Worm (Caenorhabditis elegans) whole organism, midembryonic: ENCODE measurements around the gene irld-64.

Experiments used
- klf-2 ChIP-seq: fragments of 200-800 bp; sonication (Bioruptor generic); conservative IDR thresholded peaks from 2 replicates; pipeline ENCODE4 v1.3.6; 2022; ENCODE audit warnings: missing genetic modification reagents, missing genetic modification characterization, missing compliant biosample characterization
- ztf-23 ChIP-seq: fragments of 200-800 bp; sonication (Bioruptor generic); IDR thresholded peaks from 2 replicates; pipeline ENCODE4 v1.3.6; 2022; ENCODE audit warnings: missing genetic modification reagents, missing genetic modification characterization, missing compliant biosample characterization

DNA sequence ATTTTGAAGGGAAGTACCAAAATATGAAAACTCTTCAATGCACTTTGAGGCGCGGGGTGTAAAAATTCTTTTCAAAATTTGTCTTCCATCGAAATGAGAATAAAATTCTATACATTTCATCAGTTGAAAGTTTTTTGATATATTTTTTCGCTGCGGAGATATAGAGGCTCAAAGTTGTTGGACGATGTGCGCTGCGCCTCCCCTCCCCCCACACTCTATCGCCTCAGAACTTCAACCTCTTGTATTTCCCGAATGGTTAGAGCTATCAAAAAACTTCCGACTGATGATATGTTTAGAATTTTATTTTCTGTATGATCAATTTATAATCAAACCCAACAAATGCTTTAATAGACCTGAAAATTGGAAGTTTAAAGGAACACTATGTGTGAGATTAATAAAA, 18.2 kb upstream of the irld-64 start:
- no peak for TF ChIP-seq ztf-23
- TF ChIP-seq klf-2 (GFP tag; lab: Robert Waterston, UW), result no peak
